Worm (Caenorhabditis elegans) whole organism, L2 larva: ENCODE results near the gene F57E7.4.

Experiments
- F13H6.1 ChIP-seq: sonication (generic microtip); optimal IDR thresholded peaks from 2 replicates; lab custom pipeline; 2016; ENCODE audit warnings: missing genetic modification characterization, missing compliant biosample characterization
- Y55F3AM.14 ChIP-seq: fragments of 200-800 bp; sonication (Bioruptor generic); optimal IDR thresholded peaks from 2 replicates; lab custom pipeline; 2018; ENCODE audit warnings: mild to moderate bottlenecking, missing genetic modification characterization, missing compliant biosample characterization
- aly-2 ChIP-seq: fragments of 150-350 bp; optimal IDR thresholded peaks from 2 replicates; lab custom pipeline; 2014; ENCODE audit warnings: missing biosample characterization, missing genetic modification characterization
- blmp-1 ChIP-seq: sonication (generic microtip); optimal IDR thresholded peaks from 2 replicates; lab custom pipeline; 2017; ENCODE audit warnings: missing genetic modification characterization, mild to moderate bottlenecking, missing compliant biosample characterization, antibody characterized with exemption, moderate library complexity; ENCODE audit not compliant: insufficient read depth
- ceh-82 ChIP-seq: fragments of 150-350 bp; optimal IDR thresholded peaks from 2 replicates; lab custom pipeline; 2014; ENCODE audit warnings: missing biosample characterization, missing genetic modification characterization
- nhr-11 ChIP-seq: fragments of 150-350 bp; optimal IDR thresholded peaks from 2 replicates; lab custom pipeline; 2014; ENCODE audit warnings: missing biosample characterization, missing genetic modification characterization
- nhr-12 ChIP-seq: fragments of 150-350 bp; optimal IDR thresholded peaks from 2 replicates; lab custom pipeline; 2014; ENCODE audit warnings: missing biosample characterization, missing genetic modification characterization
- nhr-237 ChIP-seq: fragments of 150-350 bp; optimal IDR thresholded peaks from 2 replicates; lab custom pipeline; 2014; ENCODE audit warnings: missing biosample characterization, missing genetic modification characterization
- nhr-6 ChIP-seq: fragments of 150-350 bp; optimal IDR thresholded peaks from 2 replicates; lab custom pipeline; 2014; ENCODE audit warnings: missing biosample characterization, missing genetic modification characterization
- snpc-4 ChIP-seq: fragments of 150-350 bp; optimal IDR thresholded peaks from 2 replicates; lab custom pipeline; 2014; ENCODE audit warnings: missing biosample characterization, missing genetic modification characterization
- unc-39 ChIP-seq: fragments of 150-350 bp; optimal IDR thresholded peaks from 2 replicates; lab custom pipeline; 2014; ENCODE audit warnings: missing biosample characterization, missing genetic modification characterization
- unc-62 ChIP-seq: fragments of 150-350 bp; optimal IDR thresholded peaks from 2 replicates; lab custom pipeline; 2014; ENCODE audit warnings: missing biosample characterization, missing genetic modification reagents, missing genetic modification characterization
- ztf-11 ChIP-seq: sonication (generic microtip); optimal IDR thresholded peaks from 2 replicates; lab custom pipeline; 2017; ENCODE audit warnings: missing biosample characterization, missing genetic modification characterization

ce11 chrV:16497504-16497903 lies 16.7 kb upstream of the F57E7.4 start, which contains the start of gene srh-136:
- TF ChIP-seq Y55F3AM.14 (GFP tag; lab: Kevin White, UChicago) (no peak), F13H6.1 (tag; lab: Kevin White, UChicago) (no peak), aly-2 (tag; lab: Kevin White, UChicago) (no peak), nhr-11 (tag; lab: Kevin White, UChicago) (no peak), unc-62 (no peak), snpc-4 (no peak), ceh-82 (no peak), ztf-11 (tag; lab: Kevin White, UChicago) (no peak), nhr-12 (no peak), unc-39 (tag; lab: Kevin White, UChicago) (no peak), nhr-6 (tag; lab: Kevin White, UChicago) (no peak), nhr-237 (tag; lab: Kevin White, UChicago) (no peak), blmp-1 (no peak)
